Worm (Caenorhabditis elegans) whole organism, L2 larva: ENCODE measurements around the gene spe-29.
"Not testable (repeated sequence)": the region's sequence is repeated elsewhere in the genome, so short reads cannot be mapped to it uniquely, and the experiment has no call there.

Experiments used
- C34F6.9 ChIP-seq: fragments of 150-350 bp; optimal IDR thresholded peaks from 2 replicates; lab custom pipeline; 2014; ENCODE audit warnings: missing biosample characterization, missing genetic modification characterization
- Y55F3AM.14 ChIP-seq: fragments of 200-800 bp; sonication (Bioruptor generic); optimal IDR thresholded peaks from 2 replicates; lab custom pipeline; 2018; ENCODE audit warnings: mild to moderate bottlenecking, missing genetic modification characterization, missing compliant biosample characterization
- ZK546.5 ChIP-seq: sonication (generic microtip); optimal IDR thresholded peaks from 2 replicates; lab custom pipeline; 2017; ENCODE audit warnings: missing biosample characterization, missing genetic modification characterization
- aly-2 ChIP-seq: fragments of 150-350 bp; optimal IDR thresholded peaks from 2 replicates; lab custom pipeline; 2014; ENCODE audit warnings: missing biosample characterization, missing genetic modification characterization
- ama-1 ChIP-seq: fragments of 150-350 bp; optimal IDR thresholded peaks from 2 replicates; lab custom pipeline; 2018; ENCODE audit warnings: inconsistent platforms
- ceh-16 ChIP-seq: fragments of 150-350 bp; optimal IDR thresholded peaks from 2 replicates; lab custom pipeline; 2014; ENCODE audit warnings: missing biosample characterization, missing genetic modification characterization
- ceh-82 ChIP-seq: fragments of 150-350 bp; optimal IDR thresholded peaks from 2 replicates; lab custom pipeline; 2014; ENCODE audit warnings: missing biosample characterization, missing genetic modification characterization
- crh-2 ChIP-seq: sonication (generic microtip); optimal IDR thresholded peaks from 2 replicates; lab custom pipeline; 2017; ENCODE audit warnings: missing biosample characterization, missing genetic modification characterization
- dmd-4 ChIP-seq: sonication (generic microtip); optimal IDR thresholded peaks from 2 replicates; lab custom pipeline; 2017; ENCODE audit warnings: missing biosample characterization, missing genetic modification characterization
- egl-27 ChIP-seq: sonication (generic microtip); optimal IDR thresholded peaks from 3 replicates; lab custom pipeline; 2017; ENCODE audit warnings: missing biosample characterization, missing genetic modification reagents, missing genetic modification characterization
- elt-1 ChIP-seq: fragments of 150-350 bp; optimal IDR thresholded peaks from 2 replicates; lab custom pipeline; 2014; ENCODE audit warnings: missing biosample characterization, missing genetic modification characterization
- fos-1 ChIP-seq: fragments of 150-350 bp; optimal IDR thresholded peaks from 2 replicates; lab custom pipeline; 2014; ENCODE audit warnings: missing biosample characterization, missing genetic modification characterization
- gmeb-1 ChIP-seq: fragments of 150-350 bp; optimal IDR thresholded peaks from 2 replicates; lab custom pipeline; 2014; ENCODE audit warnings: missing biosample characterization, missing genetic modification characterization
- lin-11 ChIP-seq: fragments of 150-350 bp; sonication (generic microtip); optimal IDR thresholded peaks from 2 replicates; lab custom pipeline; 2014; ENCODE audit warnings: missing biosample characterization, missing genetic modification characterization, inconsistent platforms, mixed read lengths
- lin-39 ChIP-seq: fragments of 150-350 bp; optimal IDR thresholded peaks from 2 replicates; lab custom pipeline; 2014; ENCODE audit warnings: missing biosample characterization, missing genetic modification reagents, missing genetic modification characterization
- lsy-2 ChIP-seq, 2 experiments: fragments of 150-350 bp in 1 of 2; sonication (generic microtip) in 1 of 2; optimal IDR thresholded peaks; 2 replicates each; lab custom pipeline; 2014 to 2017; ENCODE audit warnings: missing biosample characterization in 2 of 2, missing genetic modification characterization in 2 of 2
- mbf-1 ChIP-seq: sonication (generic microtip); optimal IDR thresholded peaks from 2 replicates; lab custom pipeline; 2017; ENCODE audit warnings: missing biosample characterization, missing genetic modification characterization
- mdl-1 ChIP-seq, 2 experiments: fragments of 150-350 bp in 1 of 2; sonication (generic microtip) in 1 of 2; optimal IDR thresholded peaks; 2 replicates each; lab custom pipeline; 2017; ENCODE audit warnings: missing biosample characterization in 2 of 2, missing genetic modification characterization in 2 of 2
- nhr-10 ChIP-seq: sonication (generic microtip); optimal IDR thresholded peaks from 2 replicates; lab custom pipeline; 2017; ENCODE audit warnings: missing biosample characterization, missing genetic modification characterization
- nhr-11 ChIP-seq: fragments of 150-350 bp; optimal IDR thresholded peaks from 2 replicates; lab custom pipeline; 2014; ENCODE audit warnings: missing biosample characterization, missing genetic modification characterization
- nhr-129 ChIP-seq: fragments of 150-350 bp; optimal IDR thresholded peaks from 2 replicates; lab custom pipeline; 2014; ENCODE audit warnings: missing biosample characterization, missing genetic modification characterization
- nhr-6 ChIP-seq: fragments of 150-350 bp; optimal IDR thresholded peaks from 2 replicates; lab custom pipeline; 2014; ENCODE audit warnings: missing biosample characterization, missing genetic modification characterization
- nhr-77 ChIP-seq: fragments of 150-350 bp; optimal IDR thresholded peaks from 2 replicates; lab custom pipeline; 2014; ENCODE audit warnings: missing biosample characterization, missing genetic modification characterization
- sem-4 ChIP-seq: fragments of 150-350 bp; optimal IDR thresholded peaks from 2 replicates; lab custom pipeline; 2014; ENCODE audit warnings: missing biosample characterization, missing genetic modification reagents, missing genetic modification characterization
- sma-3 ChIP-seq: sonication (generic microtip); optimal IDR thresholded peaks from 2 replicates; lab custom pipeline; 2016; ENCODE audit warnings: missing genetic modification reagents, missing genetic modification characterization, missing compliant biosample characterization
- sma-9 ChIP-seq, 2 experiments: fragments of 150-350 bp in 1 of 2; sonication (generic microtip) in 1 of 2; optimal IDR thresholded peaks; 2 replicates each; lab custom pipeline; 2014 to 2016; ENCODE audit warnings: missing genetic modification characterization in 2 of 2, mild to moderate bottlenecking in 1 of 2, missing biosample characterization in 1 of 2, missing compliant biosample characterization in 1 of 2, missing genetic modification reagents in 1 of 2, moderate library complexity in 1 of 2
- snpc-4 ChIP-seq: fragments of 150-350 bp; optimal IDR thresholded peaks from 2 replicates; lab custom pipeline; 2014; ENCODE audit warnings: missing biosample characterization, missing genetic modification characterization
- unc-55 ChIP-seq: fragments of 150-350 bp; sonication (generic microtip); optimal IDR thresholded peaks from 3 replicates; lab custom pipeline; 2014; ENCODE audit warnings: missing biosample characterization, missing genetic modification reagents, missing genetic modification characterization
- unc-62 ChIP-seq: fragments of 150-350 bp; optimal IDR thresholded peaks from 2 replicates; lab custom pipeline; 2014; ENCODE audit warnings: missing biosample characterization, missing genetic modification reagents, missing genetic modification characterization
- zag-1 ChIP-seq: fragments of 150-350 bp; optimal IDR thresholded peaks from 2 replicates; lab custom pipeline; 2014; ENCODE audit warnings: missing biosample characterization, missing genetic modification characterization
- ztf-1 ChIP-seq: fragments of 200-800 bp; sonication (Bioruptor generic); conservative IDR thresholded peaks from 2 replicates; pipeline ENCODE4 v1.3.6; 2022; ENCODE audit warnings: missing genetic modification characterization, missing compliant biosample characterization
- ztf-4 ChIP-seq: fragments of 150-350 bp; optimal IDR thresholded peaks from 2 replicates; lab custom pipeline; 2014; ENCODE audit warnings: missing biosample characterization, missing genetic modification characterization

Gene spe-29

DNA sequence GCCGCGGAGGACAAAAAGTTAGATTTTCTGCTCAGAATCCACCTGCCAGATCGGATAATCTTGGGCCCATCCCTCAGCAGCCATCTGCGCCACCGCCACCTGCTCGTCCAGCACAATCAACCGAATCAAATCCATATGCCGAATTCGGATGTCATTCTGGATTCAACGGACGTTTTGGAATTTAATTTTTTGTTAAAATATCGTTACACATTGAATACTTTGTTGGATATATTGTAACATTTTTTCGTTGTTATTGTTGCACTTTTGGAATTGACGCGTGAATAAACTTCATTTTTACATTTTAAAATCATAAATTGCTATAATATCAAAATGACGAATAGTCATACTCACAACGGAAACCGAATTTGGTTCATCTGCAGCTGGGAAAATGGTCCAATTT, at the start of gene spe-29:
Gene spe-29, plus strand, starts transcription at position 301 of the 400 bp plus-strand sequence.
- no peak for TF ChIP-seq ztf-1 (GFP tag; lab: Robert Waterston, UW)
- no peak for TF ChIP-seq snpc-4 (tag; lab: Kevin White, UChicago)
- no peak for TF ChIP-seq aly-2 (tag; lab: Kevin White, UChicago)
- TF ChIP-seq nhr-6 (tag; lab: Kevin White, UChicago): no peak
- no peak for TF ChIP-seq sma-3 (GFP tag; lab: Kevin White, UChicago)
- TF ChIP-seq zag-1 (tag; lab: Kevin White, UChicago): no peak
- TF ChIP-seq lsy-2 (tag; optimal IDR thresholded peaks at IDR 0.05; lab: Kevin White, UChicago): no peak
- no peak for TF ChIP-seq lin-11 (tag; lab: Kevin White, UChicago)

DNA sequence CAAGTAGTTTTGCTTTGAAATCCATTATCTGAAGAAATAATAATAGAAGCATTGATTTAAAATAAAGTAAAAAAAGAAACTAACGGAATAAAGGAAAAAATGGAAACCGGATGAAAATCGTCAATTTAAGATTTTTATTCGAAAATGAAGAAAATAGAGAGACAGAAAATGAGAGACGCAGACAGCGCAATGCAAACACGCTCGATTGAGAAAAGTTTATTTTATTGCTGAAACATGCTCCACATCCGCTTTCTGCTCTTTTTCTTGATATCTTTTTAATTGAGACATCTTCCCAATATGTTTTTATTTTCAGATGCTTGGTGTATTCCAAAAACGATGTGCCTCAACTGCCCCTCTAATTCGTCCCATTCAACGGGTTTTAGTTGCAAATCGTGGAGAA, 49.4 kb upstream of the spe-29 start, which contains the start of the genes prp-18 and mccc-1:
Gene prp-18, minus strand, starts transcription at position 127 of the 400 bp plus-strand sequence.
Gene mccc-1, plus strand, starts transcription at position 314 of the 400 bp plus-strand sequence.
- no peak for TF ChIP-seq Y55F3AM.14
- TF ChIP-seq sem-4: peak; percentile 11
- peak; percentile 60 for TF ChIP-seq crh-2 (tag; lab: Kevin White, UChicago)
- TF ChIP-seq nhr-129: peak; percentile 51
- TF ChIP-seq fos-1: peak; percentile 47
- peak; percentile 23 for TF ChIP-seq sma-9 (GFP tag; optimal IDR thresholded peaks at IDR 0.05; lab: Kevin White, UChicago)
- no peak for TF ChIP-seq sma-9 (tag; optimal IDR thresholded peaks at IDR 0.05; lab: Kevin White, UChicago)
- peak; percentile 82 for TF ChIP-seq unc-55 (GFP tag; lab: Kevin White, UChicago)
- no peak for TF ChIP-seq elt-1
- TF ChIP-seq gmeb-1 (tag; lab: Kevin White, UChicago): peak; percentile 21
- peak; percentile 90 for TF ChIP-seq C34F6.9

DNA sequence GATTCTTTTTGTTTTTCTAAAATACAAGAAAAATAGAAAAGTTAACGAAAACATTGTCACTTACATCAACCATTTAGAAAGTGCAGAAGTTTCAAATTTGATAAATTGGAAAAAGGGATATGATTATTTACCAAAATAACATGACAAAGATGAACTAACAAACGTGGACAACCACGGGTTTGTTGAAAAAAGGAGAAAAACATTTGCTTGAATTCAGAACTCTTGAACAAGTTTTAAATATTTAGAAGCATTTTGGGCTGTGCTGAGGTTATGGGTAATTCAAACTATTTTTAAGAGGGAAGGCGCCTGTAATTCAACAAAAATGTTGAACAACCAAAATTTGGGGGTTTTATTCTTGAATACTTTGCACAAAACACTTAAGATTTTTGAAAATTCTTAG, 43.8 kb upstream of the spe-29 start, which contains the start of gene ttbk-3:
Gene ttbk-3, minus strand, starts transcription at position 101 of the 400 bp plus-strand sequence.
- TF ChIP-seq mbf-1 (no peak), unc-62 (GFP tag; lab: Kevin White, UChicago) (no peak), nhr-77 (tag; lab: Kevin White, UChicago) (no peak), ceh-16 (no peak), aly-2 (tag; lab: Kevin White, UChicago) (no peak), sma-3 (GFP tag; lab: Kevin White, UChicago) (no peak), mdl-1 (tag; optimal IDR thresholded peaks at IDR 0.05; lab: Kevin White, UChicago) (no peak)

DNA sequence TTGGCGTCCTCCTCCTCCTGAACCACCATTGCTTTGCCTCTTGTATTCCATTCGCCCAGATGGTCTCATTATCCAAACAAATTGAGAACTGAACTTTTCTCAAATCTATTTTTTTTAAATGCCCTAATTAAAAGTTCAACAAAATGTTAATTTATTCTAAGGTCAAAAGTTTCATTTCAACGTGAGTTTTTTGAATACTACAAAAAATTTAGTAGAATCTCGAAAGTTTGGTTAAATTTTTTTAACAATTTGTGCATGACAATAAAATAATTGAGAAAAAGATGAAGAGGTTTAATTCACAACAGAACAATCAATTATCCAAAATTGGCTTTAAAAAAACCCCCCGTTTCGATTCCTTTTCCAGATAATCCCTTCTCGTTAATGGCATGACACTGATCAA, 41.7 kb upstream of the spe-29 start, which contains the start of gene F32B6.4:
Gene F32B6.4, minus strand, starts transcription at position 101 of the 400 bp plus-strand sequence.
- no peak for TF ChIP-seq dmd-4 (tag; lab: Kevin White, UChicago)
- no peak for TF ChIP-seq sma-3 (GFP tag; lab: Kevin White, UChicago)
- no peak for TF ChIP-seq egl-27 (tag; lab: Kevin White, UChicago)
- TF ChIP-seq ztf-4: no peak
- TF ChIP-seq nhr-11 (tag; lab: Kevin White, UChicago): no peak
- no peak for TF ChIP-seq lin-39
- no peak for TF ChIP-seq ama-1 (lab: Kevin White, UChicago)

DNA sequence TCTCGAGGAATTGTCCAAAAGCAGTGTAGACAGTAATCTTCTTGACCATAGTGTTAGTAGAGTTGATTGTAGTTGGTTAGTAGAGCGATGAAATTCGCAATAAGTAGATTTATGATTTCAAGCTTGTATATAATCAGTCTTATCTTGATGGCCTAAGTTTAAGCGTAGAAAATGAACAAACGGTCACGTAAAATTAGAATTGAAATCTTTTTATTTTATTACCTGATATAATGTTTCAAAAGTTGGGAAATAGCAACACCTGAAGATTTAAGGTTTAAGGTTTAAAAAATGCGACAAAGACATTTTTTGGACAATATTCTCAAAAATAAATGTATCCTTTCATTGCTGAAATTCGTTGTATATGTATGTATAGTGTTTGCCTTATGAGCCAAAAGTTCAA, 40.0 kb upstream of the spe-29 start, which contains the start of gene sss-1:
Gene sss-1, minus strand, starts transcription at position 101 of the 400 bp plus-strand sequence.
- not testable (repeated sequence) for TF ChIP-seq gmeb-1 (tag; lab: Kevin White, UChicago); sem-4; ztf-1 (GFP tag; lab: Robert Waterston, UW)

DNA sequence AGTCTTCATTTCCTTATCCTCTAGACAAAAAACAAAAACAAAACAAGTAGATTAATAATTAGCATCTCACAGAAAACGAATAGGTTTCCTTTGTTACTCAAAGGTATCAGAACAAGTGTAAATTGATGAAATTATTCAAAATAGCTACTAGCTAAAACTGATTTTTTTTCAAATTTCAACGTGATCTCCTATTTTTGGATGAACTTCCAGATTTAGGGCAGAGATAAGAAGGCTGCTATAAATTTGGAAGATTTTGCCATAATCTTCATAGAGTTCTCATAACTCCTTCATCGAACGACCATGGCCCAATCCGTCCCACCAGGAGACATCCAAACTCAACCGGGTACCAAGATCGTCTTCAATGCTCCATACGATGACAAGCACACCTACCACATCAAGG, 39.3 kb upstream of the spe-29 start, which contains the start of gene msp-77:
Gene msp-77, plus strand, starts transcription at position 301 of the 400 bp plus-strand sequence.
- not testable (repeated sequence) for TF ChIP-seq ZK546.5, ceh-82, nhr-10 (tag; lab: Kevin White, UChicago)
